Worm (Caenorhabditis elegans) whole organism, late embryonic: Measurements from ENCODE around the gene F25H9.2.
A peak's percentile ranks its signal among the peaks of the same experiment; 100 is the strongest.

Experiments
- C08G9.2 ChIP-seq: sonication (generic microtip); optimal IDR thresholded peaks from 2 replicates; lab custom pipeline; 2016; ENCODE audit warnings: mild to moderate bottlenecking, missing genetic modification characterization, moderate library complexity, missing compliant biosample characterization
- F13H6.1 ChIP-seq: sonication (generic microtip); optimal IDR thresholded peaks from 2 replicates; lab custom pipeline; 2016; ENCODE audit warnings: missing genetic modification characterization, missing compliant biosample characterization
- K02D7.2 ChIP-seq: sonication (generic microtip); optimal IDR thresholded peaks from 2 replicates; lab custom pipeline; 2017; ENCODE audit warnings: mild to moderate bottlenecking, missing genetic modification characterization, missing compliant biosample characterization
- T23F11.4 ChIP-seq: fragments of 200-800 bp; sonication (Bioruptor generic); optimal IDR thresholded peaks from 2 replicates; lab custom pipeline; 2018; ENCODE audit warnings: mild to moderate bottlenecking, missing genetic modification characterization, missing compliant biosample characterization
- ama-1 ChIP-seq: fragments of 150-350 bp; optimal IDR thresholded peaks from 2 replicates; lab custom pipeline; 2014
- ceh-14 ChIP-seq: sonication (generic microtip); optimal IDR thresholded peaks from 2 replicates; lab custom pipeline; 2016; ENCODE audit warnings: missing genotype, missing genetic modification characterization, missing compliant biosample characterization
- ceh-18 ChIP-seq: sonication (generic microtip); optimal IDR thresholded peaks from 2 replicates; lab custom pipeline; 2016; ENCODE audit warnings: missing genetic modification characterization, missing compliant biosample characterization
- ceh-2 ChIP-seq: sonication (generic microtip); optimal IDR thresholded peaks from 2 replicates; lab custom pipeline; 2016; ENCODE audit warnings: missing genotype, missing genetic modification characterization, missing compliant biosample characterization
- ceh-24 ChIP-seq: sonication (generic microtip); optimal IDR thresholded peaks from 2 replicates; lab custom pipeline; 2016; ENCODE audit warnings: mild to moderate bottlenecking, missing genetic modification characterization, missing compliant biosample characterization
- ceh-30 ChIP-seq: fragments of 150-350 bp; optimal IDR thresholded peaks from 2 replicates; lab custom pipeline; 2014; ENCODE audit warnings: missing biosample characterization, missing genetic modification characterization
- ceh-31 ChIP-seq: sonication (generic microtip); optimal IDR thresholded peaks from 2 replicates; lab custom pipeline; 2016; ENCODE audit warnings: missing genetic modification characterization, missing compliant biosample characterization
- ceh-45 ChIP-seq: fragments of 200-800 bp; sonication (Bioruptor generic); IDR thresholded peaks from 2 replicates; pipeline ENCODE4 v1.3.6; 2022; ENCODE audit warnings: missing genetic modification reagents, missing genetic modification characterization, missing compliant biosample characterization
- ceh-48 ChIP-seq: sonication (generic microtip); optimal IDR thresholded peaks from 2 replicates; lab custom pipeline; 2016; ENCODE audit warnings: missing genetic modification characterization, inconsistent platforms, missing compliant biosample characterization
- ceh-6 ChIP-seq: fragments of 200-800 bp; sonication (Bioruptor generic); optimal IDR thresholded peaks from 2 replicates; lab custom pipeline; 2018; ENCODE audit warnings: mild to moderate bottlenecking, missing genetic modification characterization, missing compliant biosample characterization
- ceh-9 ChIP-seq: sonication (generic microtip); optimal IDR thresholded peaks from 2 replicates; lab custom pipeline; 2016; ENCODE audit warnings: mild to moderate bottlenecking, missing genetic modification characterization, inconsistent platforms, missing compliant biosample characterization
- che-1 ChIP-seq: sonication (generic microtip); optimal IDR thresholded peaks from 2 replicates; lab custom pipeline; 2016; ENCODE audit warnings: mild to moderate bottlenecking, missing genetic modification characterization, missing compliant biosample characterization
- dmd-4 ChIP-seq: sonication (generic microtip); optimal IDR thresholded peaks from 2 replicates; lab custom pipeline; 2016; ENCODE audit warnings: borderline replicate concordance, missing genetic modification characterization, missing compliant biosample characterization
- elt-2 ChIP-seq: sonication (generic microtip); optimal IDR thresholded peaks from 2 replicates; lab custom pipeline; 2016; ENCODE audit warnings: missing genetic modification reagents, missing genetic modification characterization, missing compliant biosample characterization
- elt-4 ChIP-seq: sonication (generic microtip); optimal IDR thresholded peaks from 2 replicates; lab custom pipeline; 2016; ENCODE audit warnings: missing genetic modification characterization, missing compliant biosample characterization
- eyg-1 ChIP-seq: sonication (generic microtip); optimal IDR thresholded peaks from 2 replicates; lab custom pipeline; 2016; ENCODE audit warnings: missing genotype, missing genetic modification characterization, missing compliant biosample characterization
- fax-1 ChIP-seq: sonication (generic microtip); optimal IDR thresholded peaks from 2 replicates; lab custom pipeline; 2016; ENCODE audit warnings: missing genotype, missing genetic modification characterization, missing compliant biosample characterization
- fkh-6 ChIP-seq: sonication (generic microtip); optimal IDR thresholded peaks from 2 replicates; lab custom pipeline; 2016; ENCODE audit warnings: missing genetic modification characterization, missing compliant biosample characterization
- hlh-13 ChIP-seq: fragments of 200-800 bp; sonication (Bioruptor generic); optimal IDR thresholded peaks from 2 replicates; lab custom pipeline; 2018; ENCODE audit warnings: mild to moderate bottlenecking, missing genetic modification characterization, missing compliant biosample characterization
- hlh-30 ChIP-seq: sonication (generic microtip); optimal IDR thresholded peaks from 2 replicates; lab custom pipeline; 2017; ENCODE audit warnings: antibody characterized with exemption, missing genetic modification characterization, missing compliant biosample characterization; ENCODE audit not compliant: insufficient read depth
- hlh-6 ChIP-seq: sonication (generic microtip); optimal IDR thresholded peaks from 2 replicates; lab custom pipeline; 2016; ENCODE audit warnings: missing genotype, missing genetic modification characterization, missing compliant biosample characterization
- nhr-11 ChIP-seq: fragments of 150-350 bp; optimal IDR thresholded peaks from 2 replicates; lab custom pipeline; 2014; ENCODE audit warnings: missing biosample characterization, missing genetic modification characterization
- pag-3 ChIP-seq: sonication (generic microtip); optimal IDR thresholded peaks from 2 replicates; lab custom pipeline; 2016; ENCODE audit warnings: missing compliant biosample characterization, missing genetic modification characterization, borderline replicate concordance
- pha-4 ChIP-seq: fragments of 150-350 bp; optimal IDR thresholded peaks from 2 replicates; lab custom pipeline; 2018; ENCODE audit warnings: missing biosample characterization, missing genetic modification reagents, missing genetic modification characterization
- pqm-1 ChIP-seq: sonication (generic microtip); optimal IDR thresholded peaks from 2 replicates; lab custom pipeline; 2016; ENCODE audit warnings: missing genetic modification characterization, missing compliant biosample characterization
- pros-1 ChIP-seq: fragments of 150-350 bp; optimal IDR thresholded peaks from 2 replicates; lab custom pipeline; 2014; ENCODE audit warnings: missing biosample characterization, missing genetic modification reagents, missing genetic modification characterization
- ref-2 ChIP-seq: sonication (generic microtip); optimal IDR thresholded peaks from 2 replicates; lab custom pipeline; 2016; ENCODE audit warnings: missing genetic modification characterization, missing compliant biosample characterization
- sdc-2 ChIP-seq: sonication (generic microtip); optimal IDR thresholded peaks from 2 replicates; lab custom pipeline; 2016; ENCODE audit warnings: missing genotype, missing genetic modification characterization, missing compliant biosample characterization
- sox-4 ChIP-seq: sonication (generic microtip); optimal IDR thresholded peaks from 2 replicates; lab custom pipeline; 2017; ENCODE audit warnings: mild to moderate bottlenecking, missing genetic modification characterization, inconsistent platforms, missing compliant biosample characterization
- tbx-7 ChIP-seq: sonication (generic microtip); optimal IDR thresholded peaks from 2 replicates; lab custom pipeline; 2016; ENCODE audit warnings: missing genotype, missing genetic modification characterization, missing compliant biosample characterization
- unc-3 ChIP-seq, 2 experiments: fragments of 200-800 bp in 1 of 2; sonication (Bioruptor generic) in 1 of 2; sonication (generic microtip) in 1 of 2; conservative IDR thresholded peaks in 1 of 2; optimal IDR thresholded peaks in 1 of 2; 2 replicates each; pipeline versions ENCODE4 v1.3.6 to Lab custom; 2016 to 2022; ENCODE audit warnings: missing compliant biosample characterization in 2 of 2, missing genetic modification characterization in 2 of 2, missing genetic modification reagents in 1 of 2
- unc-42 ChIP-seq: sonication (generic microtip); optimal IDR thresholded peaks from 2 replicates; lab custom pipeline; 2016; ENCODE audit warnings: missing genotype, missing genetic modification characterization, missing compliant biosample characterization
- unc-55 ChIP-seq: sonication (generic microtip); optimal IDR thresholded peaks from 2 replicates; lab custom pipeline; 2017; ENCODE audit warnings: missing biosample characterization, missing genetic modification reagents, missing genetic modification characterization
- zip-5 ChIP-seq: sonication (generic microtip); optimal IDR thresholded peaks from 2 replicates; lab custom pipeline; 2016; ENCODE audit warnings: missing genetic modification characterization, missing compliant biosample characterization
- ztf-16 ChIP-seq: sonication (generic microtip); optimal IDR thresholded peaks from 2 replicates; lab custom pipeline; 2017; ENCODE audit warnings: missing genetic modification characterization, missing compliant biosample characterization

Gene F25H9.2

ce11 chrV:13457858-13458257 lies at the start of gene F25H9.2:
TSS of gene F25H9.2 (plus strand) at chrV:13458083.
- TF ChIP-seq unc-55 (GFP tag; lab: Kevin White, UChicago) = peak; percentile 22
- no peak for TF ChIP-seq pros-1

- TF ChIP-seq ceh-14 (tag; lab: Kevin White, UChicago) (no peak), elt-2 (tag; lab: Kevin White, UChicago) (no peak), hlh-6 (tag; lab: Kevin White, UChicago) (no peak), ceh-6 (GFP tag; lab: Kevin White, UChicago) (no peak), ceh-30 (no peak), sox-4 (tag; lab: Kevin White, UChicago) (no peak), pqm-1 (tag; lab: Kevin White, UChicago) (no peak), eyg-1 (tag; lab: Kevin White, UChicago) (no peak), dmd-4 (tag; lab: Kevin White, UChicago) (no peak), zip-5 (tag; lab: Kevin White, UChicago) (no peak), ceh-31 (no peak), T23F11.4 (no peak), ceh-45 (GFP tag; lab: Robert Waterston, UW) (no peak), F13H6.1 (tag; lab: Kevin White, UChicago) (no peak)
Measured at ce11 chrV:13408440-13408839, 49.4 kb upstream of the F25H9.2 start.

DNA sequence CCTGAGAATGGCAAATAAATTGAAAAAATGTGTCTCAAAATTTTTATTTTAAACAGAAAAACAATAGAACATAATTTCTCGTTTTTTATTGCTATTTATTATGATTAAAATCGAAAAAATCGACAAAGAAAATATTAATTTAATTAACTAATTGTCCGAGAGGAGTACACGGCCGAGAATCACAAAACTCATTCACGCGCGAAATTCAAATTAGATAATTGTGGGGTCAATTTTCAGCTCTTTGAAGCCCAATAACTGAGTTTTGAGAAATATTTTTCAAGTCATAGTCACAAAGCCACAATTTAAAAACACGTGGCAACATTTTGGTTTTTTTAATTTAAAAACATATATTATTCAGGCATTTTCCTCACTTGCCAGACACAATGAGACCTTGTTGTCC lies 48.8 kb upstream of the F25H9.2 start:
- TF ChIP-seq ama-1 (no peak), K02D7.2 (no peak), sox-4 (tag; lab: Kevin White, UChicago) (no peak), hlh-30 (tag; lab: Kevin White, UChicago) (no peak), ceh-48 (tag; lab: Kevin White, UChicago) (no peak), dmd-4 (tag; lab: Kevin White, UChicago) (no peak), hlh-13 (GFP tag; lab: Kevin White, UChicago) (no peak), ceh-2 (peak; percentile 52), ceh-18 (tag; lab: Kevin White, UChicago) (no peak), unc-3 (GFP tag; conservative IDR thresholded peaks at IDR 0.05; lab: Robert Waterston, UW) (no peak), unc-3 (tag; optimal IDR thresholded peaks at IDR 0.05; lab: Kevin White, UChicago) (no peak), ztf-16 (no peak), T23F11.4 (no peak), eyg-1 (tag; lab: Kevin White, UChicago) (no peak), ref-2 (tag; lab: Kevin White, UChicago) (peak; percentile 26), pag-3 (tag; lab: Kevin White, UChicago) (no peak), ceh-31 (peak; percentile 61), ceh-9 (tag; lab: Kevin White, UChicago) (no peak), sdc-2 (tag; lab: Kevin White, UChicago) (no peak), zip-5 (tag; lab: Kevin White, UChicago) (peak; percentile 11), tbx-7 (tag; lab: Kevin White, UChicago) (peak; percentile 37), unc-42 (peak; percentile 12), fkh-6 (no peak), pros-1 (no peak), unc-55 (GFP tag; lab: Kevin White, UChicago) (no peak), che-1 (no peak), ceh-14 (tag; lab: Kevin White, UChicago) (peak; percentile 66), elt-2 (tag; lab: Kevin White, UChicago) (no peak), C08G9.2 (tag; lab: Kevin White, UChicago) (peak; percentile 57), ceh-24 (tag; lab: Kevin White, UChicago) (no peak), nhr-11 (no peak), fax-1 (tag; lab: Kevin White, UChicago) (no peak), elt-4 (tag; lab: Kevin White, UChicago) (no peak), pha-4 (tag; lab: Kevin White, UChicago) (no peak)
